Worm (Caenorhabditis elegans): Measurements from ENCODE around the gene mth-1.

mth-1 gene

ce11 chrII:4151499-4152132, 52.0 kb downstream of the mth-1 start (continued):
- TF ChIP-seq mep-1 (tag; optimal IDR thresholded peaks at IDR 0.05) = peak; percentile 74
- TF ChIP-seq ceh-88 (GFP tag; IDR thresholded peaks at IDR 0.05) = no peak
- no peak for TF ChIP-seq unc-98 (GFP tag; IDR thresholded peaks at IDR 0.05)
- no peak for TF ChIP-seq tlp-1 (tag; optimal IDR thresholded peaks at IDR 0.05)
- no peak for TF ChIP-seq efl-1 (optimal IDR thresholded peaks at IDR 0.05)
- TF ChIP-seq efl-1 (GFP tag; optimal IDR thresholded peaks at IDR 0.05 in 1 of 2) = peak; percentile 3 to 50
- TF ChIP-seq aha-1 (tag; optimal IDR thresholded peaks at IDR 0.05) = no peak
- 0 out of 2 replicates have a peak, but pooled peaks have one; percentile 26 for TF ChIP-seq grh-1 (GFP tag; IDR thresholded peaks at IDR 0.05)
- TF ChIP-seq snpc-4 (tag; optimal IDR thresholded peaks at IDR 0.05) = no peak
- TF ChIP-seq nhr-19 (GFP tag; conservative IDR thresholded peaks at IDR 0.05) = 0 out of 2 replicates have a peak, but pooled peaks have one; percentile 15
- TF ChIP-seq mab-9 (GFP tag; IDR thresholded peaks at IDR 0.05) = no peak
- no peak for TF ChIP-seq pqm-1 (tag; optimal IDR thresholded peaks at IDR 0.05)
- TF ChIP-seq unc-62 (GFP tag; optimal IDR thresholded peaks at IDR 0.05) = no peak
- no peak for TF ChIP-seq ztf-4 (tag; optimal IDR thresholded peaks at IDR 0.05)
- peak; percentile 78 for TF ChIP-seq blmp-1 (tag; optimal IDR thresholded peaks at IDR 0.05)
- peak; percentile 31 for TF ChIP-seq nhr-47 (tag; optimal IDR thresholded peaks at IDR 0.05)
- TF ChIP-seq dsc-1 (tag; optimal IDR thresholded peaks at IDR 0.05) = no peak
- TF ChIP-seq ceh-90 (tag; optimal IDR thresholded peaks at IDR 0.05) = no peak
- TF ChIP-seq snu-23 (GFP tag; optimal IDR thresholded peaks at IDR 0.05) = peak; percentile 54
- TF ChIP-seq lin-14 (GFP tag; optimal IDR thresholded peaks at IDR 0.05) = peak; percentile 77

- TF ChIP-seq unc-86 (tag; optimal IDR thresholded peaks at IDR 0.05) (no peak), dsc-1 (tag; optimal IDR thresholded peaks at IDR 0.05) (peak; percentile 93), jun-1 (tag; optimal IDR thresholded peaks at IDR 0.05) (no peak), efl-1 (optimal IDR thresholded peaks at IDR 0.05) (no peak), efl-1 (GFP tag; optimal IDR thresholded peaks at IDR 0.05 in 1 of 2) (peak in 1 of 2 experiments; percentile 31), lin-35 (GFP tag; optimal IDR thresholded peaks at IDR 0.05) (no peak)
Observed at ce11 chrII:4150211-4150610, 53.4 kb downstream of the mth-1 start.

- no peak for TF ChIP-seq fos-1 (tag; optimal IDR thresholded peaks at IDR 0.05)
- TF ChIP-seq mef-2 (tag; optimal IDR thresholded peaks at IDR 0.05) = no peak
- no peak for TF ChIP-seq tbx-2 (tag; optimal IDR thresholded peaks at IDR 0.05)
- TF ChIP-seq ceh-8 (GFP tag; optimal IDR thresholded peaks at IDR 0.05) = no peak
- TF ChIP-seq vab-15 (tag; optimal IDR thresholded peaks at IDR 0.05) = no peak
- TF ChIP-seq nhr-71 (tag; optimal IDR thresholded peaks at IDR 0.05) = no peak
- TF ChIP-seq aha-1 (tag; optimal IDR thresholded peaks at IDR 0.05) = no peak
- TF ChIP-seq mep-1 (tag; optimal IDR thresholded peaks at IDR 0.05) = no peak
Observed at ce11 chrII:4146039-4146438, 57.5 kb downstream of the mth-1 start, which contains the start of gene F56D3.1. F56D3.1 (plus strand) TSS chrII:4146339.
